Worm (Caenorhabditis elegans) whole organism, young adult: ENCODE data around the gene B0035.3.

Source experiments
- C17E4.6 ChIP-seq: fragments of 200-800 bp; sonication (Bioruptor generic); IDR thresholded peaks from 2 replicates; pipeline ENCODE4 v1.3.6; 2022; ENCODE audit warnings: missing genetic modification reagents, missing genetic modification characterization, missing compliant biosample characterization
- madf-3 ChIP-seq: fragments of 200-800 bp; sonication (Bioruptor generic); IDR thresholded peaks from 2 replicates; pipeline ENCODE4 v1.3.6; 2022; ENCODE audit warnings: missing genetic modification reagents, missing genetic modification characterization, missing compliant biosample characterization
- nfya-1 ChIP-seq: sonication (generic microtip); optimal IDR thresholded peaks from 2 replicates; lab custom pipeline; 2017; ENCODE audit warnings: antibody characterized with exemption, missing compliant biosample characterization, missing genetic modification characterization, borderline replicate concordance; ENCODE audit not compliant: insufficient read depth
- rpc-1 ChIP-seq, 2 experiments: fragments of 150-350 bp in 1 of 2; sonication (generic microtip) in 1 of 2; optimal IDR thresholded peaks; 2 replicates each; lab custom pipeline; 2014 to 2018; ENCODE audit warnings: missing biosample characterization in 1 of 2, missing genetic modification characterization in 1 of 2, missing genetic modification reagents in 1 of 2, missing genotype in 1 of 2
- unc-62 ChIP-seq: fragments of 150-350 bp; optimal IDR thresholded peaks from 2 replicates; lab custom pipeline; 2014; ENCODE audit warnings: missing biosample characterization, missing genetic modification reagents, missing genetic modification characterization

DNA sequence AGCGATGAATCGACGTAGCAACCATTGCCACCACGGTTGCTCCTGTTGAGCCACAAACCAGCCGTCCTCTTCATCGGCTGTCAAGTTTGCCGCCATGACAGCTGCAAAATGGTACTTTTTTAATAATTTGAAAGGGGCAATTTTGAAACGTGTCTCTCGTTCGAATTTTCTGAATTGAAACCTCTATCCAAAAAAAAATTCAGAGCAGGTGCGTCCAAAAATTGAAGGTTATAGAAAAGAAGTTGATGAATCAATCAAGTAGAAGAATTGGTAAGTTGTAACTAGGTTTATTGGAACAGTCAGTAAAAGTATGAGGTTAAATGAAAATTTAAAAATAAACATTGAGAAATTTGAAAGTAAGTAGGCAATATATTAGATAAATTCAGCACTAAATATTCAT lies 46.6 kb upstream of the B0035.3 start, which contains the start of gene T01G1.4:
- no peak for TF ChIP-seq madf-3 (GFP tag; lab: Robert Waterston, UW)
- no peak for TF ChIP-seq nfya-1 (tag; lab: Kevin White, UChicago)
- TF ChIP-seq rpc-1 (optimal IDR thresholded peaks at IDR 0.05; lab: Kevin White, UChicago), result no peak
- TF ChIP-seq rpc-1 (tag; optimal IDR thresholded peaks at IDR 0.05; lab: Kevin White, UChicago), result no peak
- TF ChIP-seq unc-62 (GFP tag; lab: Kevin White, UChicago), result no peak
- TF ChIP-seq C17E4.6, result no peak
